Fruit fly (Drosophila melanogaster): ENCODE results near the gene mRpS34.

- TF ChIP-seq Dll (GFP tag; IDR thresholded peaks at IDR 0.05; ENCODE audit: partially characterized antibody) (no peak), CG31365 (tag; optimal IDR thresholded peaks at IDR 0.05) (no peak), CG9609 (GFP tag; optimal IDR thresholded peaks at IDR 0.05) (no peak), psq (GFP tag; optimal IDR thresholded peaks at IDR 0.05) (no peak), Adf1 (GFP tag; IDR thresholded peaks at IDR 0.05) (no peak), sob (GFP tag; IDR thresholded peaks at IDR 0.05) (no peak), mirr (GFP tag; optimal IDR thresholded peaks at IDR 0.05) (no peak), pfk (GFP tag; optimal IDR thresholded peaks at IDR 0.05) (no peak), CG4820 (GFP tag; optimal IDR thresholded peaks at IDR 0.05) (no peak), sisA (GFP tag; IDR thresholded peaks at IDR 0.05) (no peak)
Observed at dm6 chr3L:16349686-16350085, 1.8 kb downstream of the mRpS34 start.
